Worm (Caenorhabditis elegans): ENCODE measurements around the gene Y39A1A.2.
A peak's percentile ranks its signal among the peaks of the same experiment; 100 is the strongest.

Gene Y39A1A.2

DNA sequence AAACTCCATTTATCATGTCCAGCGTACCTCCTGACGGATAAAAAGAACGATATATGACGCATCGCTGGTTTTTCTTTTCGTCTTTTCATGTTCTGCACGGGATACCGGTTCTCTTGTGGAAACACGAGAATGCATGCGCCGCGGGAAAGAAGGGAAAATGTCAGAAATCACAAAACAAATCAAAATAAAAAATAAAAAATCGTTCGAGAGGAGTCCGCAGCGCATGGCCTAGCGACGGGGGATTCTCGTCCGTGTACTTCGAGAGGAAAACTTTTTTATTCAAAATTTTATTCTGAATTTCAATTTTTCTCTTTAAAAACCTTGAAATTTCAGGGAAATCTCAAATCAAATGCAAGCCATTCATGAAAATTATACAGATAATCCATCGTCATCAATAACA, 17.8 kb upstream of the Y39A1A.2 start, which contains the start of the genes lron-10 and hpr-9 (continued):
- TF ChIP-seq nhr-102 (tag; optimal IDR thresholded peaks at IDR 0.05) = peak; percentile 83
- peak; percentile 60; the same call in 1 of the 2 replicates for TF ChIP-seq pha-4 (GFP tag; IDR thresholded peaks at IDR 0.05)
- TF ChIP-seq pha-4 (tag; optimal IDR thresholded peaks at IDR 0.05) = no peak
- TF ChIP-seq Y48G9A.11 (GFP tag; IDR thresholded peaks at IDR 0.05) = no peak
- peak; percentile 94 for TF ChIP-seq ZK337.2 (GFP tag; IDR thresholded peaks at IDR 0.05)
- peak; percentile 32 for TF ChIP-seq zip-2 (tag; optimal IDR thresholded peaks at IDR 0.05)
- no peak for TF ChIP-seq daf-12 (tag; optimal IDR thresholded peaks at IDR 0.05)
- peak; percentile 71 for TF ChIP-seq T26A8.4 (GFP tag; IDR thresholded peaks at IDR 0.05)
- TF ChIP-seq snpc-4 (tag; optimal IDR thresholded peaks at IDR 0.05) = no peak
- TF ChIP-seq pqm-1 (tag; optimal IDR thresholded peaks at IDR 0.05) = no peak

DNA sequence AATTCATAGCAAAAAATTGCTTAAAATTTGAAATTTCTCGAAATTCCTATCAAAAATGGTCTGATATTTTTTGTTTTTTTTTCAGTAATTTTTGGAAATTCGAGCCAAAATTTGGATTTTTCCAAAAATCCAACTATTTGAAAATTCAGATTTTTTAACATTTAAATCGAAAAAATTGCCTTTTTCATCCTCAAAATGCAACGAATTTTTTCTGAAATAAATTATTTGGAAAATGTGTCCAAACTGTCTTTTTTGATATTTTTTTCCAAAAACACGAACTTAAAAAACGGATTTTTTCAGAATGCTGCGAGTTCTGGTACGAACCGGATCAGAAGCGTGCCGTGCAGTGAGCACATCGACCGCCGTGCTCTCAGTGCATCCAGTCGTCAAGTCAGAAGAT, 11.8 kb upstream of the Y39A1A.2 start, which contains the start of gene mrpl-22:
TSS of gene mrpl-22 (plus strand) at position 301 of the 400 bp plus-strand sequence.
- TF ChIP-seq nhr-76 (tag; optimal IDR thresholded peaks at IDR 0.05) (no peak), Y75B8A.6 (GFP tag; IDR thresholded peaks at IDR 0.05) (no peak), lir-3 (tag; optimal IDR thresholded peaks at IDR 0.05) (no peak), ama-1 (optimal IDR thresholded peaks at IDR 0.05) (no peak)

ce11 chrIII:10612333-10612732, 9.0 kb upstream of the Y39A1A.2 start, which contains the start of gene Y39A1A.24:
Gene Y39A1A.24, plus strand, starts transcription at chrIII:10612633.
- TF ChIP-seq T20F7.1 (GFP tag; optimal IDR thresholded peaks at IDR 0.05) = no peak
- no peak for TF ChIP-seq tra-1 (GFP tag; IDR thresholded peaks at IDR 0.05)
- TF ChIP-seq nhr-111 (GFP tag; optimal IDR thresholded peaks at IDR 0.05) = no peak
- TF ChIP-seq saeg-2 (GFP tag; IDR thresholded peaks at IDR 0.05) = no peak
- TF ChIP-seq ceh-62 (tag; optimal IDR thresholded peaks at IDR 0.05) = no peak
- TF ChIP-seq mdt-29 (GFP tag; IDR thresholded peaks at IDR 0.05) = no peak
- no peak for TF ChIP-seq nhr-28 (tag; optimal IDR thresholded peaks at IDR 0.05)
- no peak for TF ChIP-seq nhr-41 (GFP tag; IDR thresholded peaks at IDR 0.05)
- no peak for TF ChIP-seq daf-8 (GFP tag; IDR thresholded peaks at IDR 0.05)
- TF ChIP-seq mdl-1 (tag; optimal IDR thresholded peaks at IDR 0.05) = no peak
- TF ChIP-seq mxl-3 (GFP tag; optimal IDR thresholded peaks at IDR 0.05) = no peak
- TF ChIP-seq pha-4 (GFP tag; IDR thresholded peaks at IDR 0.05) = no peak
- TF ChIP-seq pha-4 (tag; optimal IDR thresholded peaks at IDR 0.05) = no peak
- no peak for TF ChIP-seq lir-3 (tag; optimal IDR thresholded peaks at IDR 0.05)

- TF ChIP-seq ceh-82 (tag; optimal IDR thresholded peaks at IDR 0.05) (no peak), daf-16 (GFP tag; optimal IDR thresholded peaks at IDR 0.05) (no peak), daf-16 (tag; optimal IDR thresholded peaks at IDR 0.05) (peak; percentile 2), lsy-2 (tag; optimal IDR thresholded peaks at IDR 0.05) (peak in 1 of 2 experiments; percentile 15), fkh-10 (GFP tag; optimal IDR thresholded peaks at IDR 0.05) (peak; percentile 4), nhr-237 (tag; optimal IDR thresholded peaks at IDR 0.05) (no peak), aha-1 (tag) (peak; percentile 92)
Measured at ce11 chrIII:10608161-10608560, 4.8 kb upstream of the Y39A1A.2 start.

ce11 chrIII:10605049-10605448, 1.7 kb upstream of the Y39A1A.2 start, which contains the start of gene rabx-5:
Gene rabx-5, plus strand, starts transcription at chrIII:10605349.
- TF ChIP-seq mdt-29 (GFP tag; IDR thresholded peaks at IDR 0.05) = no peak
- no peak for TF ChIP-seq jun-1 (tag; optimal IDR thresholded peaks at IDR 0.05)
- TF ChIP-seq dmd-9 (GFP tag; IDR thresholded peaks at IDR 0.05) = no peak

ce11 chrIII:10604325-10604724, 959 bp upstream of the Y39A1A.2 start:
- no peak for TF ChIP-seq ztf-11 (tag; optimal IDR thresholded peaks at IDR 0.05)
- TF ChIP-seq lsy-2 (tag; optimal IDR thresholded peaks at IDR 0.05) = peak in 1 of 2 experiments; percentile 19
- TF ChIP-seq dpl-1 (GFP tag; optimal IDR thresholded peaks at IDR 0.05) = no peak
- TF ChIP-seq nhr-237 (tag; optimal IDR thresholded peaks at IDR 0.05) = no peak
- TF ChIP-seq nhr-25 (tag; optimal IDR thresholded peaks at IDR 0.05; ENCODE audit: borderline replicate concordance, insufficient read depth) = no peak
- peak; percentile 44 for TF ChIP-seq hlh-30 (tag; optimal IDR thresholded peaks at IDR 0.05; ENCODE audit: insufficient read depth)
- peak; percentile 7 for TF ChIP-seq nhr-11 (tag; optimal IDR thresholded peaks at IDR 0.05)
- TF ChIP-seq ceh-20 (GFP tag; IDR thresholded peaks at IDR 0.05) = no peak
- 0 out of 2 replicates have a peak, but pooled peaks have one; percentile 35 for TF ChIP-seq ctbp-1 (GFP tag; IDR thresholded peaks at IDR 0.05)
- TF ChIP-seq unc-62 (GFP tag; optimal IDR thresholded peaks at IDR 0.05 in 1 of 2) = peak in 1 of 2 experiments; percentile 28
- no peak for TF ChIP-seq unc-62 (tag; optimal IDR thresholded peaks at IDR 0.05)
- no peak for TF ChIP-seq egl-43 (GFP tag; IDR thresholded peaks at IDR 0.05)
- TF ChIP-seq sdz-12 (GFP tag; optimal IDR thresholded peaks at IDR 0.05) = no peak
